Worm (Caenorhabditis elegans) whole organism, L3 larva: ENCODE measurements around the gene ZK792.4.
A peak's percentile ranks its signal among the peaks of the same experiment; 100 is the strongest.

Experiments
- ZK546.5 ChIP-seq: sonication (generic microtip); optimal IDR thresholded peaks from 2 replicates; lab custom pipeline; 2017; ENCODE audit warnings: missing biosample characterization, missing genetic modification characterization
- aly-2 ChIP-seq: fragments of 150-350 bp; optimal IDR thresholded peaks from 2 replicates; lab custom pipeline; 2014; ENCODE audit warnings: missing biosample characterization, missing genetic modification characterization
- ama-1 ChIP-seq: fragments of 150-350 bp; optimal IDR thresholded peaks from 2 replicates; lab custom pipeline; 2018
- ceh-16 ChIP-seq: sonication (generic microtip); optimal IDR thresholded peaks from 2 replicates; lab custom pipeline; 2017; ENCODE audit warnings: missing biosample characterization, missing genetic modification characterization
- ceh-28 ChIP-seq: fragments of 150-350 bp; optimal IDR thresholded peaks from 2 replicates; lab custom pipeline; 2014; ENCODE audit warnings: missing biosample characterization, missing genetic modification reagents, missing genetic modification characterization
- ceh-82 ChIP-seq: fragments of 150-350 bp; optimal IDR thresholded peaks from 2 replicates; lab custom pipeline; 2014; ENCODE audit warnings: missing biosample characterization, missing genetic modification characterization
- daf-12 ChIP-seq: fragments of 150-350 bp; optimal IDR thresholded peaks from 2 replicates; lab custom pipeline; 2014; ENCODE audit warnings: missing biosample characterization, missing genetic modification reagents, missing genetic modification characterization
- egl-27 ChIP-seq: sonication (generic microtip); optimal IDR thresholded peaks from 4 replicates; lab custom pipeline; 2017; ENCODE audit warnings: missing biosample characterization, missing genetic modification reagents, missing genetic modification characterization
- egl-5 ChIP-seq: fragments of 150-350 bp; optimal IDR thresholded peaks from 2 replicates; lab custom pipeline; 2017; ENCODE audit warnings: missing biosample characterization, missing genetic modification reagents, missing genetic modification characterization, inconsistent platforms
- elt-1 ChIP-seq: fragments of 150-350 bp; optimal IDR thresholded peaks from 2 replicates; lab custom pipeline; 2014; ENCODE audit warnings: missing biosample characterization, missing genetic modification characterization
- elt-2 ChIP-seq: sonication (generic microtip); optimal IDR thresholded peaks from 2 replicates; lab custom pipeline; 2016; ENCODE audit warnings: missing genetic modification reagents, mild to moderate bottlenecking, missing genetic modification characterization, missing compliant biosample characterization
- elt-3 ChIP-seq, 3 experiments: fragments of 150-350 bp in 1 of 3; sonication (generic microtip) in 2 of 3; optimal IDR thresholded peaks; 2 replicates in 2 of 3; 4 replicates in 1 of 3; lab custom pipeline; 2014 to 2017; ENCODE audit warnings: missing biosample characterization in 3 of 3, missing genetic modification characterization in 3 of 3
- fkh-10 ChIP-seq: sonication (generic microtip); optimal IDR thresholded peaks from 2 replicates; lab custom pipeline; 2017; ENCODE audit warnings: missing biosample characterization, missing genetic modification reagents, missing genetic modification characterization
- fkh-2 ChIP-seq: fragments of 150-350 bp; optimal IDR thresholded peaks from 2 replicates; lab custom pipeline; 2014; ENCODE audit warnings: missing biosample characterization, missing genetic modification reagents, missing genetic modification characterization
- fos-1 ChIP-seq: fragments of 150-350 bp; optimal IDR thresholded peaks from 2 replicates; lab custom pipeline; 2014; ENCODE audit warnings: missing biosample characterization, missing genetic modification characterization
- hmg-11 ChIP-seq: sonication (generic microtip); optimal IDR thresholded peaks from 2 replicates; lab custom pipeline; 2016; ENCODE audit warnings: missing genetic modification characterization, missing compliant biosample characterization
- jun-1 ChIP-seq: fragments of 150-350 bp; optimal IDR thresholded peaks from 2 replicates; lab custom pipeline; 2014; ENCODE audit warnings: missing biosample characterization, missing genetic modification reagents, missing genetic modification characterization
- lin-15B ChIP-seq: fragments of 150-350 bp; optimal IDR thresholded peaks from 2 replicates; lab custom pipeline; 2014; ENCODE audit warnings: missing biosample characterization, missing genetic modification characterization
- lin-39 ChIP-seq: fragments of 150-350 bp; optimal IDR thresholded peaks from 2 replicates; lab custom pipeline; 2018; ENCODE audit warnings: missing biosample characterization, missing genetic modification reagents, missing genetic modification characterization
- lsy-12 ChIP-seq: sonication (generic microtip); optimal IDR thresholded peaks from 2 replicates; lab custom pipeline; 2016; ENCODE audit warnings: mild to moderate bottlenecking, missing genetic modification characterization, missing compliant biosample characterization
- mml-1 ChIP-seq: fragments of 150-350 bp; sonication (generic microtip); optimal IDR thresholded peaks from 3 replicates; lab custom pipeline; 2014; ENCODE audit warnings: missing biosample characterization, missing genetic modification characterization
- nfya-1 ChIP-seq: sonication (generic microtip); optimal IDR thresholded peaks from 2 replicates; lab custom pipeline; 2017; ENCODE audit warnings: missing genetic modification characterization, mild to moderate bottlenecking, missing compliant biosample characterization, antibody characterized with exemption, moderate library complexity; ENCODE audit not compliant: insufficient read depth
- nhr-11 ChIP-seq: fragments of 150-350 bp; optimal IDR thresholded peaks from 2 replicates; lab custom pipeline; 2014; ENCODE audit warnings: missing biosample characterization, missing genetic modification characterization
- nhr-23 ChIP-seq: fragments of 150-350 bp; optimal IDR thresholded peaks from 2 replicates; lab custom pipeline; 2014; ENCODE audit warnings: missing biosample characterization, missing genetic modification reagents, missing genetic modification characterization
- nhr-25 ChIP-seq: sonication (generic microtip); optimal IDR thresholded peaks from 2 replicates; lab custom pipeline; 2017; ENCODE audit warnings: missing biosample characterization, missing genetic modification characterization
- nhr-43 ChIP-seq: sonication (generic microtip); optimal IDR thresholded peaks from 2 replicates; lab custom pipeline; 2016; ENCODE audit warnings: mild to moderate bottlenecking, missing genetic modification characterization, missing compliant biosample characterization; ENCODE audit not compliant: poor library complexity, severe bottlenecking
- nhr-67 ChIP-seq: fragments of 150-350 bp; optimal IDR thresholded peaks from 2 replicates; lab custom pipeline; 2014; ENCODE audit warnings: missing biosample characterization, missing genetic modification characterization
- nhr-76 ChIP-seq: fragments of 150-350 bp; sonication (generic microtip); optimal IDR thresholded peaks from 5 replicates; lab custom pipeline; 2014; ENCODE audit warnings: missing biosample characterization, missing genetic modification characterization
- nhr-77 ChIP-seq: fragments of 150-350 bp; optimal IDR thresholded peaks from 2 replicates; lab custom pipeline; 2014; ENCODE audit warnings: missing biosample characterization, missing genetic modification characterization
- pha-4 ChIP-seq: fragments of 150-350 bp; optimal IDR thresholded peaks from 2 replicates; lab custom pipeline; 2014; ENCODE audit warnings: missing biosample characterization, missing genetic modification reagents, missing genetic modification characterization
- pqm-1 ChIP-seq: fragments of 150-350 bp; optimal IDR thresholded peaks from 2 replicates; lab custom pipeline; 2017; ENCODE audit warnings: missing biosample characterization, missing genetic modification characterization, inconsistent platforms
- sea-2 ChIP-seq: fragments of 150-350 bp; sonication (generic microtip); optimal IDR thresholded peaks from 4 replicates; lab custom pipeline; 2014; ENCODE audit warnings: missing biosample characterization, missing genetic modification reagents, missing genetic modification characterization
- skn-1 ChIP-seq: fragments of 150-350 bp; optimal IDR thresholded peaks from 2 replicates; lab custom pipeline; 2014; ENCODE audit warnings: missing biosample characterization, missing genetic modification characterization
- snpc-4 ChIP-seq: fragments of 150-350 bp; optimal IDR thresholded peaks from 2 replicates; lab custom pipeline; 2014; ENCODE audit warnings: missing biosample characterization, missing genetic modification characterization
- tbx-2 ChIP-seq: sonication (generic microtip); optimal IDR thresholded peaks from 2 replicates; lab custom pipeline; 2016; ENCODE audit warnings: mild to moderate bottlenecking, missing genetic modification characterization, missing compliant biosample characterization
- unc-39 ChIP-seq: sonication (generic microtip); optimal IDR thresholded peaks from 4 replicates; lab custom pipeline; 2017; ENCODE audit warnings: missing biosample characterization, missing genetic modification characterization
- unc-62 ChIP-seq: fragments of 150-350 bp; sonication (generic microtip); optimal IDR thresholded peaks from 4 replicates; lab custom pipeline; 2014; ENCODE audit warnings: missing biosample characterization, missing genetic modification reagents, missing genetic modification characterization
- ztf-11 ChIP-seq: fragments of 150-350 bp; optimal IDR thresholded peaks from 2 replicates; lab custom pipeline; 2014; ENCODE audit warnings: missing biosample characterization, missing genetic modification characterization
- ztf-4 ChIP-seq: fragments of 150-350 bp; optimal IDR thresholded peaks from 2 replicates; lab custom pipeline; 2014; ENCODE audit warnings: missing biosample characterization, missing genetic modification characterization

Gene ZK792.4

ce11 chrIV:11697514-11697913, 15.7 kb upstream of the ZK792.4 start:
- TF ChIP-seq lin-15B (tag; lab: Kevin White, UChicago) (no peak), nhr-11 (tag; lab: Kevin White, UChicago) (no peak), lin-39 (tag; lab: Kevin White, UChicago) (no peak), ceh-16 (tag; lab: Kevin White, UChicago) (no peak)

- TF ChIP-seq nhr-23 (tag; lab: Kevin White, UChicago) (peak; percentile 6), lin-15B (tag; lab: Kevin White, UChicago) (no peak), elt-3 (tag; optimal IDR thresholded peaks at IDR 0.05; lab: Kevin White, UChicago) (no peak), aly-2 (tag; lab: Kevin White, UChicago) (no peak)
Measured at ce11 chrIV:11695634-11696033, 13.8 kb upstream of the ZK792.4 start.

ce11 chrIV:11694143-11694542, 12.3 kb upstream of the ZK792.4 start, which contains the start of gene ZK792.7:
TSS of gene ZK792.7 (plus strand) at chrIV:11694443.
- no peak for TF ChIP-seq lsy-12
- no peak for TF ChIP-seq fos-1 (tag; lab: Kevin White, UChicago)
- TF ChIP-seq ZK546.5 (tag; lab: Kevin White, UChicago): no peak
- TF ChIP-seq sea-2: no peak
- no peak for TF ChIP-seq ztf-4
- no peak for TF ChIP-seq ceh-82
- TF ChIP-seq snpc-4: no peak
- no peak for TF ChIP-seq elt-3 (tag; optimal IDR thresholded peaks at IDR 0.05; lab: Kevin White, UChicago)
- no peak for TF ChIP-seq unc-62 (GFP tag; lab: Kevin White, UChicago)
- no peak for TF ChIP-seq pqm-1 (tag; lab: Kevin White, UChicago)
- TF ChIP-seq nhr-43 (tag; lab: Kevin White, UChicago): no peak
- TF ChIP-seq nhr-11 (tag; lab: Kevin White, UChicago): no peak

- no peak for TF ChIP-seq ztf-11 (tag; lab: Kevin White, UChicago)
- no peak for TF ChIP-seq lin-39 (tag; lab: Kevin White, UChicago)
- no peak for TF ChIP-seq egl-27 (tag; lab: Kevin White, UChicago)
- no peak for TF ChIP-seq nhr-67
- no peak for TF ChIP-seq skn-1 (tag; lab: Kevin White, UChicago)
- TF ChIP-seq nhr-77 (tag; lab: Kevin White, UChicago): no peak
- TF ChIP-seq jun-1 (tag; lab: Kevin White, UChicago): no peak
- no peak for TF ChIP-seq ama-1 (lab: Kevin White, UChicago)
- TF ChIP-seq lsy-12: no peak
- no peak for TF ChIP-seq ZK546.5 (tag; lab: Kevin White, UChicago)
- no peak for TF ChIP-seq mml-1 (tag; lab: Kevin White, UChicago)
- TF ChIP-seq elt-1: no peak
- TF ChIP-seq ceh-82: no peak
- no peak for TF ChIP-seq nhr-76 (tag; lab: Kevin White, UChicago)
Measured at ce11 chrIV:11693493-11693892, 11.7 kb upstream of the ZK792.4 start, which contains the start of gene ZK792.12. TSS of gene ZK792.12 (plus strand) at chrIV:11693793.

- peak; percentile 47 for TF ChIP-seq skn-1 (tag; lab: Kevin White, UChicago)
- TF ChIP-seq ceh-28 (tag; lab: Kevin White, UChicago): peak; percentile 51
- TF ChIP-seq jun-1 (tag; lab: Kevin White, UChicago): peak; percentile 78
- TF ChIP-seq elt-3 (tag; optimal IDR thresholded peaks at IDR 0.05; lab: Kevin White, UChicago): peak in 2 of 3 experiments; percentile 51 to 61
- TF ChIP-seq pqm-1 (tag; lab: Kevin White, UChicago): peak; percentile 88
- TF ChIP-seq fkh-10 (GFP tag; lab: Kevin White, UChicago): peak; percentile 41
- no peak for TF ChIP-seq mml-1 (tag; lab: Kevin White, UChicago)
- peak; percentile 22 for TF ChIP-seq elt-1
- TF ChIP-seq ZK546.5 (tag; lab: Kevin White, UChicago): no peak
- peak; percentile 86 for TF ChIP-seq nhr-25 (tag; lab: Kevin White, UChicago)
- no peak for TF ChIP-seq ceh-16 (tag; lab: Kevin White, UChicago)
- peak; percentile 73 for TF ChIP-seq lin-39 (tag; lab: Kevin White, UChicago)
- peak; percentile 47 for TF ChIP-seq ama-1 (lab: Kevin White, UChicago)
- TF ChIP-seq unc-62 (GFP tag; lab: Kevin White, UChicago): peak; percentile 33
- no peak for TF ChIP-seq fkh-2 (tag; lab: Kevin White, UChicago)
- peak; percentile 7 for TF ChIP-seq ceh-82
- peak; percentile 26 for TF ChIP-seq egl-27 (tag; lab: Kevin White, UChicago)
- TF ChIP-seq hmg-11 (tag; lab: Kevin White, UChicago): peak; percentile 64
- TF ChIP-seq fos-1 (tag; lab: Kevin White, UChicago): peak; percentile 1
- peak; percentile 92 for TF ChIP-seq pha-4
- peak; percentile 75 for TF ChIP-seq nhr-23 (tag; lab: Kevin White, UChicago)
- no peak for TF ChIP-seq nhr-76 (tag; lab: Kevin White, UChicago)
- peak; percentile 60 for TF ChIP-seq snpc-4
- TF ChIP-seq lin-15B (tag; lab: Kevin White, UChicago): peak; percentile 62
- peak; percentile 84 for TF ChIP-seq nfya-1
- peak; percentile 96 for TF ChIP-seq elt-2
- peak; percentile 38 for TF ChIP-seq tbx-2 (tag; lab: Kevin White, UChicago)
- TF ChIP-seq egl-5 (tag; lab: Kevin White, UChicago): no peak
- no peak for TF ChIP-seq nhr-11 (tag; lab: Kevin White, UChicago)
- peak; percentile 51 for TF ChIP-seq lsy-12
- no peak for TF ChIP-seq daf-12 (tag; lab: Kevin White, UChicago)
- peak; percentile 24 for TF ChIP-seq unc-39 (tag; lab: Kevin White, UChicago)
Measured at ce11 chrIV:11692071-11692673, 10.4 kb upstream of the ZK792.4 start.
